Worm (Caenorhabditis elegans) whole organism, early embryonic: ENCODE results near the gene F36D4.1.

Experiments used
- B0310.2 ChIP-seq: sonication (generic microtip); optimal IDR thresholded peaks from 2 replicates; lab custom pipeline; 2016; ENCODE audit warnings: mild to moderate bottlenecking, missing genetic modification characterization, missing compliant biosample characterization
- F13C5.2 ChIP-seq: sonication (generic microtip); optimal IDR thresholded peaks from 2 replicates; lab custom pipeline; 2017; ENCODE audit warnings: mild to moderate bottlenecking, missing genetic modification characterization, inconsistent platforms, missing compliant biosample characterization
- aly-1 ChIP-seq: sonication (generic microtip); optimal IDR thresholded peaks from 2 replicates; lab custom pipeline; 2016; ENCODE audit warnings: missing genetic modification characterization, missing compliant biosample characterization
- ama-1 ChIP-seq: fragments of 150-350 bp; optimal IDR thresholded peaks from 2 replicates; lab custom pipeline; 2014
- ceh-13 ChIP-seq: fragments of 200-800 bp; sonication (Bioruptor generic); optimal IDR thresholded peaks from 2 replicates; lab custom pipeline; 2018; ENCODE audit warnings: mild to moderate bottlenecking, missing genetic modification characterization, missing compliant biosample characterization
- ceh-36 ChIP-seq: sonication (generic microtip); optimal IDR thresholded peaks from 2 replicates; lab custom pipeline; 2016; ENCODE audit warnings: missing genetic modification characterization, inconsistent platforms, missing compliant biosample characterization
- ets-7 ChIP-seq: sonication (generic microtip); optimal IDR thresholded peaks from 2 replicates; lab custom pipeline; 2016; ENCODE audit warnings: missing genotype, missing genetic modification characterization, missing compliant biosample characterization
- flt-1 ChIP-seq: fragments of 200-800 bp; sonication (Bioruptor generic); IDR thresholded peaks from 2 replicates; pipeline ENCODE4 v1.3.6; 2022; ENCODE audit warnings: missing genetic modification characterization, missing compliant biosample characterization
- hmbx-1 ChIP-seq: sonication (generic microtip); optimal IDR thresholded peaks from 2 replicates; lab custom pipeline; 2016; ENCODE audit warnings: mild to moderate bottlenecking, missing genetic modification characterization, missing compliant biosample characterization
- hmg-4 ChIP-seq: fragments of 200-800 bp; sonication (Bioruptor generic); optimal IDR thresholded peaks from 2 replicates; lab custom pipeline; 2018; ENCODE audit warnings: mild to moderate bottlenecking, missing genetic modification characterization, missing compliant biosample characterization
- hnd-1 ChIP-seq: sonication (generic microtip); optimal IDR thresholded peaks from 2 replicates; lab custom pipeline; 2016; ENCODE audit warnings: missing genetic modification characterization, missing compliant biosample characterization
- pes-1 ChIP-seq: fragments of 200-800 bp; sonication (Bioruptor generic); IDR thresholded peaks from 2 replicates; pipeline ENCODE4 v1.3.6; 2022; ENCODE audit warnings: missing genetic modification reagents, missing genetic modification characterization, missing compliant biosample characterization
- scrt-1 ChIP-seq: fragments of 200-800 bp; sonication (Bioruptor generic); IDR thresholded peaks from 2 replicates; pipeline ENCODE4 v1.3.6; 2022; ENCODE audit warnings: missing genetic modification characterization, missing compliant biosample characterization
- sea-1 ChIP-seq: fragments of 200-800 bp; sonication (Bioruptor generic); conservative IDR thresholded peaks from 2 replicates; pipeline ENCODE4 v1.3.6; 2022; ENCODE audit warnings: missing genetic modification characterization, missing compliant biosample characterization
- tbx-11 ChIP-seq: fragments of 200-800 bp; sonication (Bioruptor generic); IDR thresholded peaks from 2 replicates; pipeline ENCODE4 v1.3.6; 2022; ENCODE audit warnings: missing genetic modification characterization, missing compliant biosample characterization
- tbx-37 ChIP-seq: fragments of 200-800 bp; sonication (Bioruptor generic); conservative IDR thresholded peaks from 2 replicates; pipeline ENCODE4 v1.3.6; 2022; ENCODE audit warnings: missing genetic modification reagents, missing genetic modification characterization, missing compliant biosample characterization
- tra-4 ChIP-seq: sonication (generic microtip); optimal IDR thresholded peaks from 2 replicates; lab custom pipeline; 2017; ENCODE audit warnings: missing genetic modification characterization, missing compliant biosample characterization

F36D4.1 gene

DNA sequence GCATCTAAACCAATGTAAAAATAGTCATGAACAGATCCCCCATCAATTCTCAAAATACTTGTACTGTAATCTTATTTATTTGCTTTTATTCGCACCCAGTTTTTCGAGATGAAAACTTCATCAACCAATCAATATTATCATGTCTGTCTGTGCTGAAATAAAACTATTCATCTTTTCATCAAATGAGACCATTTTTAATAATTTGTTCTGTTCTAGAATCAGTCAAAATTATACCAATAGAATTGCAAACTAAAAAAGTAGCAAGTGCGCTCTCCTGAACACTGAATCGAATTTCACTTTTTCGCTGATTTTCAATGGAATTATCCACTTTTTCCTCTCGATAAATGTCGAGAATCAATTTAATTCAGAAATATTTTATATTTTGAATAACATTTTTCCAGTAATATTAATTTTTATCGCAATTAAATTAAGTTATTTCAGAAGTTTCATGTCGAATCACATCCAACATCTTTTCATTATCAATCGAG is 16.8 kb upstream of the F36D4.1 start, which contains the start of gene trpp-4:
trpp-4 (plus strand) TSS at position 442 of the 488 bp plus-strand sequence.
- TF ChIP-seq hmbx-1 (tag; lab: Kevin White, UChicago) (no peak), sea-1 (GFP tag; lab: Robert Waterston, UW) (no peak), hnd-1 (no peak), B0310.2 (tag; lab: Kevin White, UChicago) (no peak), ceh-36 (tag; lab: Kevin White, UChicago) (no peak), tbx-11 (GFP tag; lab: Robert Waterston, UW) (no peak), aly-1 (tag; lab: Kevin White, UChicago) (no peak), flt-1 (GFP tag; lab: Robert Waterston, UW) (no peak), tbx-37 (GFP tag; lab: Robert Waterston, UW) (no peak), scrt-1 (no peak), F13C5.2 (tag; lab: Kevin White, UChicago) (no peak)

- TF ChIP-seq tbx-37 (GFP tag; lab: Robert Waterston, UW) = no peak
- no peak for TF ChIP-seq pes-1 (GFP tag; lab: Robert Waterston, UW)
- TF ChIP-seq sea-1 (GFP tag; lab: Robert Waterston, UW) = no peak
- no peak for TF ChIP-seq ceh-13
- no peak for TF ChIP-seq hmg-4 (GFP tag; lab: Kevin White, UChicago)
- TF ChIP-seq hmbx-1 (tag; lab: Kevin White, UChicago) = no peak
- no peak for TF ChIP-seq tra-4 (tag; lab: Kevin White, UChicago)
- TF ChIP-seq hnd-1 = no peak
These were observed 9.8 kb upstream of the F36D4.1 start for ce11 chrV:9406890-9407289.

ce11 chrV:9408869-9409268 is 7.9 kb upstream of the F36D4.1 start:
- TF ChIP-seq aly-1 (tag; lab: Kevin White, UChicago) (no peak), scrt-1 (no peak), tra-4 (tag; lab: Kevin White, UChicago) (no peak), sea-1 (GFP tag; lab: Robert Waterston, UW) (no peak), flt-1 (GFP tag; lab: Robert Waterston, UW) (no peak), B0310.2 (tag; lab: Kevin White, UChicago) (no peak)

DNA sequence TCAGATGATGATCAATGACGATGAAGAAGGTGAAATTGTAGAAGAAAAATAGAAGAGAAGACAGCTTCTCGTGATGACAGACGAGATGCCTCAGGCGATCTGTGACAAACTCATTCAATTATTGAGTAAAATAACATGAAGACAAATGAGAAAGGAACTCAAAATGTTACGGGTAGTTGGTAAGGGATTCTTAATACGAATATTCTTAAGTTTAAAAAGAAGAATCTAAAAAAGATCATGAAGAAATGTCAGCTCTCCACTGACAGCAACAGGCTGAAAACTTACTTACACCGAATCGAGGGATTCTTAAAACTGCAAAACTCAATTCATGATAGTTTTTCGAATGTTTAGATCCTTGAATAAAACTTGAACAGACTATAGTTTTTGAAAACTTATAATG is 2.2 kb upstream of the F36D4.1 start, which contains the start of gene F36D4.4:
F36D4.4 (minus strand) TSS at position 101 of the 400 bp plus-strand sequence.
- TF ChIP-seq flt-1 (GFP tag; lab: Robert Waterston, UW) = no peak

DNA sequence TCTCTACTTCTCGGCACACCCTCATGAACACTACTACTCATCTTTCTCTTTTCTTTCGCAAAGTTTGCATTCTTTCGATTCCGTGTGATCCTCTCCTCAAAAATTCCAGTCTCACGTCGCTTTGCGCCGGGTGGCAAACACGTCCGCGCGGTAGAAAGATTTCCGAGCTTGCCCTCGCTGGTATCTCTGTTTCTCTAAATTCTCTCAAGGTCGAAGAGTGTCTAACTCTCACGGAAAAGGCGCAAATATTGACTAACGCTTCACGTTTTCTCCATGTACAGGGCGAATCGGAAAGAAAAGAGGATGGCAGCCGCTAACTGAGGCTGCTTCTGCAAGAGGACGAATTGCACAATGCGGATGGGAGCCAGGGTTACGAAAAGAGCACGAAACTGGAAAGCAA is 6.0 kb downstream of the F36D4.1 start:
- TF ChIP-seq pes-1 (GFP tag; lab: Robert Waterston, UW) (no peak), hmg-4 (GFP tag; lab: Kevin White, UChicago) (peak; percentile 66)

ce11 chrV:9423539-9423938 is 6.8 kb downstream of the F36D4.1 start:
- TF ChIP-seq ceh-36 (tag; lab: Kevin White, UChicago) = no peak
- TF ChIP-seq flt-1 (GFP tag; lab: Robert Waterston, UW) = no peak
- TF ChIP-seq F13C5.2 (tag; lab: Kevin White, UChicago) = no peak
- TF ChIP-seq ama-1 (lab: Kevin White, UChicago) = no peak
- no peak for TF ChIP-seq sea-1 (GFP tag; lab: Robert Waterston, UW)
- TF ChIP-seq B0310.2 (tag; lab: Kevin White, UChicago) = no peak
- no peak for TF ChIP-seq tra-4 (tag; lab: Kevin White, UChicago)
- no peak for TF ChIP-seq ets-7 (tag; lab: Kevin White, UChicago)
- no peak for TF ChIP-seq aly-1 (tag; lab: Kevin White, UChicago)

DNA sequence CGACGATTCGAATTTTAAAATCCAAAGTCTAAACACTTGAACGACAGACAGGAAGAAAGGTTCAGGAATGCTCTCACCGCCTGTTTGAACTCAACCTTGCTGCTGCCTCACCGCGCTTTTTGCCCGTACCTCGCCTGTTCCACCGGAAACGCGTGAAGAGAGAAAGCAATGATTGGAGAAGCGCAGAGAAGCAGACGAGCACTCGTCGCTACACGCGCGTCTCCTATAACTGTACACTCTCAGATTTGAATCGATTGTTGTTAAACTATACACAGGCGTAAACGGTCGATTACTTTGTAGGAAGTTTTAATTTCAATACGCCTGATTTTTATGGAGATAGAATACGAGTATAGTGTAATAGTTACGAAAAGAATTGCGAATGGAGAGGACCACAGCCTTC is 7.8 kb downstream of the F36D4.1 start:
- no peak for TF ChIP-seq sea-1 (GFP tag; lab: Robert Waterston, UW)
- TF ChIP-seq hmbx-1 (tag; lab: Kevin White, UChicago) = no peak
- no peak for TF ChIP-seq aly-1 (tag; lab: Kevin White, UChicago)
- no peak for TF ChIP-seq B0310.2 (tag; lab: Kevin White, UChicago)
- no peak for TF ChIP-seq tbx-37 (GFP tag; lab: Robert Waterston, UW)
- TF ChIP-seq tbx-11 (GFP tag; lab: Robert Waterston, UW) = no peak
- TF ChIP-seq flt-1 (GFP tag; lab: Robert Waterston, UW) = no peak
- no peak for TF ChIP-seq pes-1 (GFP tag; lab: Robert Waterston, UW)
- peak; percentile 25 for TF ChIP-seq F13C5.2 (tag; lab: Kevin White, UChicago)
- TF ChIP-seq ceh-13 = no peak
- no peak for TF ChIP-seq ama-1 (lab: Kevin White, UChicago)
- TF ChIP-seq scrt-1 = no peak
- peak; percentile 51 for TF ChIP-seq ets-7 (tag; lab: Kevin White, UChicago)
- no peak for TF ChIP-seq tra-4 (tag; lab: Kevin White, UChicago)
- TF ChIP-seq hmg-4 (GFP tag; lab: Kevin White, UChicago) = peak; percentile 19
- TF ChIP-seq ceh-36 (tag; lab: Kevin White, UChicago) = no peak

- TF ChIP-seq tbx-37 (GFP tag; lab: Robert Waterston, UW) (no peak), ceh-13 (no peak), sea-1 (GFP tag; lab: Robert Waterston, UW) (no peak), flt-1 (GFP tag; lab: Robert Waterston, UW) (no peak), tbx-11 (GFP tag; lab: Robert Waterston, UW) (no peak), tra-4 (tag; lab: Kevin White, UChicago) (no peak), B0310.2 (tag; lab: Kevin White, UChicago) (no peak), ets-7 (tag; lab: Kevin White, UChicago) (no peak), F13C5.2 (tag; lab: Kevin White, UChicago) (no peak)
These were observed 8.9 kb downstream of the F36D4.1 start, which contains the start of gene F36D4.5 for ce11 chrV:9425593-9425992. Gene F36D4.5, minus strand, starts transcription at chrV:9425817.
